Worm (Caenorhabditis elegans) whole organism, L4/young adult: ENCODE results near the gene math-5.

Source experiments
- W03F9.2 ChIP-seq: fragments of 150-350 bp; optimal IDR thresholded peaks from 2 replicates; lab custom pipeline; 2014; ENCODE audit warnings: missing biosample characterization, missing genetic modification characterization
- dao-5 ChIP-seq: sonication (generic microtip); optimal IDR thresholded peaks from 2 replicates; lab custom pipeline; 2016; ENCODE audit warnings: missing genotype, missing genetic modification characterization, moderate library complexity, missing compliant biosample characterization
- him-1 ChIP-seq: sonication (generic microtip); optimal IDR thresholded peaks from 2 replicates; lab custom pipeline; 2016; ENCODE audit warnings: missing genotype, missing genetic modification reagents, missing genetic modification characterization, missing compliant biosample characterization

Gene math-5

DNA sequence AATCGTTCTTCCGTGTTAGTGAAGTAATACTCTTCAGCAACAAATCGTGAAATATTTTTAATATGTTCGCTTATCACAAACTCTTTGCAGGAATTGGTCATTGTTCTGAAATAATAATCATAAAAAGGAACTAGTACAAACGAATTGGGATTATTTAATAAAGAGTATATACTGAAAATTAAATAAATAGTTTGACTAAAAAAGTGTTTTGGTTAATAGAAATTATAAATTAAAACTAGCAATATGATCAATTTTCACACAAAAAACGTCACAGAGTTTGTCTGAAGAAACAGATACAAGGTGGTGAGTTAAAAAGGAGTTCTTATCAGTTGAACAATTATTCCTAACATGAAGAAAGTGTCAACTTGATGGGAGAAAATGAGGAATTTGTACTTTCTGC, at the start of gene math-5:
Gene math-5, minus strand, starts transcription at position 101 of the 400 bp plus-strand sequence.
- no peak for TF ChIP-seq dao-5

- TF ChIP-seq dao-5, result no peak
- no peak for TF ChIP-seq W03F9.2
- no peak for TF ChIP-seq him-1 (tag; lab: Kevin White, UChicago)
These were observed 46.0 kb upstream of the math-5 start for ce11 chrII:1928578-1928977.

- no peak for TF ChIP-seq dao-5
- TF ChIP-seq him-1 (tag; lab: Kevin White, UChicago), result no peak
- TF ChIP-seq W03F9.2, result no peak
These were observed 43.6 kb upstream of the math-5 start, which contains the start of gene F52C6.2 for ce11 chrII:1926162-1926561. Gene F52C6.2 (plus strand): TSS chrII:1926462.

DNA sequence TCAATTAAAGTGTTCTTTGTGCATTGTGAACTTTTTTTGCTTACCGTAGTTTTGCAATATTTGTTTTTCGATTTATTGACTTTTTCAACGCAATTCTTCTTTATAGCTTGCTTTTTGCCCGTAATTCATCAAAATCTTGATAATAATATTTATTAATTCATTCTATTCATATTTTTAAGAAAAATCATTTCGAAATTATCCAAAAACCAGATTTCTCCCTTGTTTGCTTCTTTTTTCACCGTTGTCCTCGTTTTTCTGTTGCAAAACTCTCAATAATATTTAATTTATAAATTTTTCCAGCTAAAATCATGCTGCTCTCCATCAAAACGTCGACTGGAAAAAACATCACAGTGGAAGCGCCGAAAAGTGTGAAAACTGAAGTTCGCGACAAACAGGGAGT, 41.9 kb upstream of the math-5 start, which contains the start of gene F52C6.3:
Gene F52C6.3, plus strand, starts transcription at position 301 of the 400 bp plus-strand sequence.
- TF ChIP-seq him-1 (tag; lab: Kevin White, UChicago) (no peak), W03F9.2 (no peak), dao-5 (no peak)

- TF ChIP-seq him-1 (tag; lab: Kevin White, UChicago) (no peak), dao-5 (no peak), W03F9.2 (no peak)
These were observed 40.1 kb upstream of the math-5 start, which contains the start of the genes bath-2 and F52C6.4 for ce11 chrII:1922665-1923187. Gene bath-2 (minus strand): TSS chrII:1922765. Gene F52C6.4 (plus strand): TSS chrII:1923137.

DNA sequence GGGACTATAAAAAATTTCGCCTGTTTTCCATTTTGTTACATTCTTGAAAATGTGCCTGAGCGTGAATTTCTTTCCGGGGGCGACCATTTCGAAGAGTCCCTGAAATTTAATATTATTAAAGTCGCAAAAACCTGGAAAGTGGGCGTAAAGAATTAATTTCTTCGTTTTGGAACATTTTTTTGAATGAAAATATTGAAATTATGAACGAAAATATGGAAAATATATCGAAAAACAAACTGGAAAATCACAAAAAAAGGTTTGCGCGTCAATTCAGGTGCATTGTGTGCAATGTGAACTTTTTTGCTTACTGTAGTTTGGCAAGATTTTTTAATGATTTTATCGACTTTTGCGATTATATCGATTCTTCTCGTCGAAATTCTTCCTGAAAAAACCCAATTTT, 38.4 kb upstream of the math-5 start, which contains the start of gene bath-7:
Gene bath-7, minus strand, starts transcription at position 101 of the 400 bp plus-strand sequence.
- TF ChIP-seq him-1 (tag; lab: Kevin White, UChicago) (no peak), W03F9.2 (no peak), dao-5 (no peak)

DNA sequence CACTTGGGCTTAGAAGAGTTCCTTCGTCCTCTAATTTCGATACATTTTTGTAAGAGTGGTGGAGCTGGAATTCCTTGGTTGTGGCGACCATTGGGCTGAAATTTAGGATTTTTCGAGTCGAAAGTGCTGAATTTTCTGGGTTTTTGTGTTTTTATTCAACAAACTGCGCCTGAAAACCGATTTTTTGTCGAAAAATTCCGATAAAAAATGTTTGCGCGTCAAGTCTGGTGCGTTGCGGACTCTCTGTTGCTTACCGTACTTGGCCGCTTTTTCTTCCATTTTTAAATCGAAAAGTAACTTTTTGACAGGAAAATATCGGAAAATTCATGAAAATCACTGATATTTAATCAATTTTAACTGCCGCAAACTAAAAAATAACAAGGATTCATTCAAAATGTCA, 35.3 kb upstream of the math-5 start, which contains the start of gene bath-4:
Gene bath-4, minus strand, starts transcription at position 101 of the 400 bp plus-strand sequence.
- no peak for TF ChIP-seq him-1 (tag; lab: Kevin White, UChicago)
- no peak for TF ChIP-seq dao-5
- no peak for TF ChIP-seq W03F9.2

- TF ChIP-seq W03F9.2 (no peak), dao-5 (no peak)
These were observed 30.1 kb upstream of the math-5 start, which contains the start of gene math-31 for ce11 chrII:1912741-1913140. Gene math-31 (minus strand): TSS chrII:1912841.

ce11 chrII:1905104-1905503, 22.5 kb upstream of the math-5 start, which contains the start of gene math-22:
Gene math-22 (plus strand): TSS chrII:1905404.
- TF ChIP-seq W03F9.2 (no peak), dao-5 (no peak), him-1 (tag; lab: Kevin White, UChicago) (no peak)

ce11 chrII:1901981-1902380, 19.4 kb upstream of the math-5 start, which contains the start of gene math-23:
Gene math-23 (plus strand): TSS chrII:1902281.
- no peak for TF ChIP-seq W03F9.2
- no peak for TF ChIP-seq dao-5
- no peak for TF ChIP-seq him-1 (tag; lab: Kevin White, UChicago)

- TF ChIP-seq him-1 (tag; lab: Kevin White, UChicago) (no peak), dao-5 (no peak), W03F9.2 (no peak)
These were observed 17.3 kb upstream of the math-5 start, which contains the start of gene math-24 for ce11 chrII:1899934-1900333. Gene math-24 (plus strand): TSS chrII:1900234.

ce11 chrII:1897936-1898335, 15.3 kb upstream of the math-5 start, which contains the start of gene C46F9.6:
Gene C46F9.6 (plus strand): TSS chrII:1898236.
- TF ChIP-seq dao-5, result no peak
- TF ChIP-seq W03F9.2, result no peak
- TF ChIP-seq him-1 (tag; lab: Kevin White, UChicago), result no peak

ce11 chrII:1895762-1896161, 13.2 kb upstream of the math-5 start, which contains the start of gene math-25:
Gene math-25 (plus strand): TSS chrII:1896062.
- TF ChIP-seq W03F9.2 (no peak), him-1 (tag; lab: Kevin White, UChicago) (no peak), dao-5 (no peak)

DNA sequence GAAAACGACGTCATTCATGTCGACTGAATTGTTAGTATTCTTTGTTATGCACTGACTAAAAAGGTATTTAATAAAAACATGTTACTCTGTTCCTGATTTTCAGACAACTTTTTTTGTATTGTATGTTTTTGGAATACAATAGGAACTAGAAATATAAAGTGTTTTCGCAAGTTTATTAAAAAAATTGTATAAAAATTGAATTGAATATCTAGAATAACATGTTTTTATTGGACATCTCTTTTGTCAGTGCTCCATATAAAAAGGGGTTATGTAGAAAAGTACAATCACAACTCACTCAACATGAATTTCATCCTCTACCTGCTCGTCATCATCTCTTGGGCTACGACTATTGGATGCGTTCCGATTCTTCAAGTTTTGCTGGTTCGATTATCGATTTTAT, 12.7 kb upstream of the math-5 start, which contains the start of gene C46F9.5:
Gene C46F9.5, plus strand, starts transcription at position 301 of the 400 bp plus-strand sequence.
- TF ChIP-seq him-1 (tag; lab: Kevin White, UChicago) (no peak), dao-5 (no peak), W03F9.2 (no peak)

DNA sequence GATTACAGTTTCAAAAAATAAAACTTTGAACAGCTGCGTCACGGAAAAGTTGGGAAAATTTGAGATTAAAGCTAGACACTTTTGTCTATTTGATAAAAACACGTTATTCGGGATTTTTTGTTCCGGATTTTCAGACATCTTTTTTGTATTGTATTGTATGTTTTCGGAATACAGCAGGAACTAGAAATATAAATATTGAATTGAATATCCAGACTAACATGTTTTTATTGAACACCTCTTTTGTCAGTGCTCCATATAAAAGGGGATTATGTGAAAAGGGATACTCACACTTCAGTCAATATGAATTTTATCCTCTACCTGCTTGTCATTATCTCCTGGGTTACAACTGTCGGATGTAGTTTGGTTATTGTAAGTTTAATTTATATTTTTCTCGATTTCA, 11.3 kb upstream of the math-5 start, which contains the start of gene C16C4.1:
Gene C16C4.1, plus strand, starts transcription at position 301 of the 400 bp plus-strand sequence.
- TF ChIP-seq him-1 (tag; lab: Kevin White, UChicago) (no peak), dao-5 (no peak), W03F9.2 (no peak)
